Fruit fly (Drosophila melanogaster) whole organism, adult: Measurements from ENCODE around the gene Cul5.
A peak's percentile ranks its signal among the peaks of the same experiment; 100 is the strongest.

Experiments
- CG11617 ChIP-seq: fragments of 200-800 bp; sonication (Bioruptor generic); optimal IDR thresholded peaks from 2 replicates; lab custom pipeline; 2017; ENCODE audit warnings: mild to moderate bottlenecking, missing biosample characterization, missing genetic modification reagents, missing genetic modification characterization
- CG1620 ChIP-seq: fragments of 200-800 bp; sonication (Bioruptor generic); optimal IDR thresholded peaks from 2 replicates; lab custom pipeline; 2016; ENCODE audit warnings: missing biosample characterization, missing genetic modification characterization
- CG7101 ChIP-seq: fragments of 200-800 bp; sonication (Bioruptor generic); optimal IDR thresholded peaks from 2 replicates; lab custom pipeline; 2018; ENCODE audit warnings: missing biosample characterization, mild to moderate bottlenecking, missing genetic modification characterization, moderate library complexity
- Hr96 ChIP-seq: fragments of 200-800 bp; sonication (Bioruptor generic); optimal IDR thresholded peaks from 2 replicates; lab custom pipeline; 2016; ENCODE audit warnings: missing biosample characterization, missing genetic modification characterization
- Mnt ChIP-seq: fragments of 200-800 bp; sonication (Bioruptor generic); optimal IDR thresholded peaks from 2 replicates; lab custom pipeline; 2016; ENCODE audit warnings: missing biosample characterization, mild to moderate bottlenecking, missing genetic modification characterization
- cic ChIP-seq: fragments of 200-800 bp; sonication (Bioruptor generic); optimal IDR thresholded peaks from 2 replicates; lab custom pipeline; 2017; ENCODE audit warnings: missing biosample characterization, mild to moderate bottlenecking, missing genetic modification characterization, moderate library complexity
- cnc ChIP-seq, 2 experiments: fragments of >200 bp; optimal IDR thresholded peaks; 2 replicates each; lab custom pipeline; 2017
- kay ChIP-seq: fragments of 200-800 bp; sonication (Bioruptor generic); peaks from one replicate; lab custom pipeline; 2016; ENCODE audit warnings: missing biosample characterization, missing genetic modification characterization, borderline replicate concordance
- pad ChIP-seq: fragments of 200-800 bp; sonication (Bioruptor generic); optimal IDR thresholded peaks from 3 replicates; lab custom pipeline; 2017; ENCODE audit warnings: missing biosample characterization, missing genetic modification characterization, mild to moderate bottlenecking, moderate library complexity, missing genetic modification reagents
- tj ChIP-seq: fragments of 200-800 bp; sonication (Bioruptor generic); optimal IDR thresholded peaks from 3 replicates; lab custom pipeline; 2017; ENCODE audit warnings: missing biosample characterization, mild to moderate bottlenecking, missing genetic modification characterization, moderate library complexity
- toe ChIP-seq: fragments of 200-800 bp; sonication (Bioruptor generic); optimal IDR thresholded peaks from 2 replicates; lab custom pipeline; 2016; ENCODE audit warnings: missing biosample characterization, missing genetic modification characterization

dm6 chr3R:29076609-29077008 is 13.8 kb upstream of the Cul5 start:
- TF ChIP-seq toe (GFP tag; lab: Kevin White, UChicago) (no peak), Hr96 (no peak), pad (GFP tag; lab: Kevin White, UChicago) (no peak), cnc (optimal IDR thresholded peaks at IDR 0.05; lab: Kevin White, UChicago) (no peak), Mnt (no peak), CG11617 (GFP tag; lab: Kevin White, UChicago) (no peak), tj (GFP tag; lab: Kevin White, UChicago) (peak; percentile 92), CG7101 (tag; lab: Kevin White, UChicago) (no peak), kay (GFP tag; lab: Kevin White, UChicago) (no peak), cic (GFP tag; lab: Kevin White, UChicago) (no peak), CG1620 (GFP tag; lab: Kevin White, UChicago) (no peak)
